Fruit fly (Drosophila melanogaster): ENCODE measurements around the gene CG7968.

CG7968 gene

dm6 chr2L:13849125-13849524, at the start of gene CG7968:
Gene CG7968, plus strand, starts transcription at chr2L:13849400.
- TF ChIP-seq CG14655 (GFP tag; optimal IDR thresholded peaks at IDR 0.05), result no peak
- no peak for TF ChIP-seq Ets98B (GFP tag; IDR thresholded peaks at IDR 0.05)
- no peak for TF ChIP-seq CG8159 (tag; optimal IDR thresholded peaks at IDR 0.05)
- TF ChIP-seq CG4496 (GFP tag; IDR thresholded peaks at IDR 0.05), result no peak
- TF ChIP-seq Pif1A (GFP tag; optimal IDR thresholded peaks at IDR 0.05), result no peak
- no peak for TF ChIP-seq rn (GFP tag; IDR thresholded peaks at IDR 0.05)
- no peak for TF ChIP-seq gl (tag; optimal IDR thresholded peaks at IDR 0.05)
- no peak for TF ChIP-seq CG9948 (tag; optimal IDR thresholded peaks at IDR 0.05)
- no peak for TF ChIP-seq Pif1B (GFP tag; optimal IDR thresholded peaks at IDR 0.05)
- no peak for TF ChIP-seq CG15710 (tag; optimal IDR thresholded peaks at IDR 0.05)
- no peak for TF ChIP-seq CG12605 (GFP tag; IDR thresholded peaks at IDR 0.05)
- TF ChIP-seq CG32121 (GFP tag; IDR thresholded peaks at IDR 0.05), result no peak
- no peak for TF ChIP-seq EcR (GFP tag; optimal IDR thresholded peaks at IDR 0.05)
- TF ChIP-seq Snoo (tag; optimal IDR thresholded peaks at IDR 0.05), result no peak
- TF ChIP-seq CG10348 (GFP tag; IDR thresholded peaks at IDR 0.05), result no peak
- no peak for TF ChIP-seq CG13204 (GFP tag; optimal IDR thresholded peaks at IDR 0.05)

- TF ChIP-seq EcR (GFP tag; optimal IDR thresholded peaks at IDR 0.05) (no peak), CG10348 (GFP tag; IDR thresholded peaks at IDR 0.05) (no peak), CG13204 (GFP tag; optimal IDR thresholded peaks at IDR 0.05) (no peak), CG4496 (GFP tag; IDR thresholded peaks at IDR 0.05) (no peak)
Observed at dm6 chr2L:13801166-13801565, 48.0 kb upstream of the CG7968 start.

- 0 out of 2 replicates have a peak, but pooled peaks have one; percentile 52 for TF ChIP-seq CG12605 (GFP tag; IDR thresholded peaks at IDR 0.05)
- TF ChIP-seq EcR (GFP tag; optimal IDR thresholded peaks at IDR 0.05), result no peak
Observed at dm6 chr2L:13802075-13802639, 47.0 kb upstream of the CG7968 start.

- TF ChIP-seq CG14655 (GFP tag; optimal IDR thresholded peaks at IDR 0.05), result no peak
- no peak for TF ChIP-seq CG8159 (tag; optimal IDR thresholded peaks at IDR 0.05)
- TF ChIP-seq CG32121 (GFP tag; IDR thresholded peaks at IDR 0.05), result no peak
- no peak for TF ChIP-seq CG10348 (GFP tag; IDR thresholded peaks at IDR 0.05)
- no peak for TF ChIP-seq gl (tag; optimal IDR thresholded peaks at IDR 0.05)
- no peak for TF ChIP-seq CG17806 (tag; optimal IDR thresholded peaks at IDR 0.05)
- no peak for TF ChIP-seq Ets98B (GFP tag; IDR thresholded peaks at IDR 0.05)
- TF ChIP-seq fd96Ca (GFP tag; IDR thresholded peaks at IDR 0.05), result no peak
- no peak for TF ChIP-seq Pif1B (GFP tag; optimal IDR thresholded peaks at IDR 0.05)
- no peak for TF ChIP-seq CG13204 (GFP tag; optimal IDR thresholded peaks at IDR 0.05)
- no peak for TF ChIP-seq Snoo (tag; optimal IDR thresholded peaks at IDR 0.05)
Observed at dm6 chr2L:13803032-13803661, 46.1 kb upstream of the CG7968 start, which contains the start of gene CAH1. Gene CAH1, plus strand, starts transcription at chr2L:13803626.

- 0 out of 3 replicates have a peak, but pooled peaks have one; percentile 22 for TF ChIP-seq CG4496 (GFP tag; IDR thresholded peaks at IDR 0.05)
- TF ChIP-seq CG8301 (tag; optimal IDR thresholded peaks at IDR 0.05), result no peak
Observed at dm6 chr2L:13803805-13804560, 45.2 kb upstream of the CG7968 start.

dm6 chr2L:13804561-13805067, 44.6 kb upstream of the CG7968 start:
- TF ChIP-seq fd96Ca (GFP tag; IDR thresholded peaks at IDR 0.05) (peak; percentile 46; the same call in 1 of the 3 replicates), CG17806 (tag; optimal IDR thresholded peaks at IDR 0.05) (no peak), D1 (tag; optimal IDR thresholded peaks at IDR 0.05) (no peak), Ets98B (GFP tag; IDR thresholded peaks at IDR 0.05) (peak; percentile 46; the same call in 1 of the 2 replicates), CG14655 (GFP tag; optimal IDR thresholded peaks at IDR 0.05) (no peak), Snoo (tag; optimal IDR thresholded peaks at IDR 0.05) (no peak), gl (tag; optimal IDR thresholded peaks at IDR 0.05) (peak; percentile 37), CG4496 (GFP tag; IDR thresholded peaks at IDR 0.05) (no peak), CG12605 (GFP tag; IDR thresholded peaks at IDR 0.05) (no peak), EcR (GFP tag; optimal IDR thresholded peaks at IDR 0.05) (peak; percentile 90), CG9948 (tag; optimal IDR thresholded peaks at IDR 0.05) (no peak), rn (GFP tag; IDR thresholded peaks at IDR 0.05) (no peak), CG32121 (GFP tag; IDR thresholded peaks at IDR 0.05) (no peak), Pif1A (GFP tag; optimal IDR thresholded peaks at IDR 0.05) (no peak), Pif1B (GFP tag; optimal IDR thresholded peaks at IDR 0.05) (no peak), CG13204 (GFP tag; optimal IDR thresholded peaks at IDR 0.05) (no peak), CG8159 (tag; optimal IDR thresholded peaks at IDR 0.05) (no peak)

dm6 chr2L:13805170-13805569, 44.0 kb upstream of the CG7968 start:
- no peak for TF ChIP-seq D1 (tag; optimal IDR thresholded peaks at IDR 0.05)
- TF ChIP-seq CG34367 (tag; optimal IDR thresholded peaks at IDR 0.05), result no peak
- TF ChIP-seq CG8159 (tag; optimal IDR thresholded peaks at IDR 0.05), result no peak
- no peak for TF ChIP-seq CG12605 (GFP tag; IDR thresholded peaks at IDR 0.05)
- TF ChIP-seq CG8301 (tag; optimal IDR thresholded peaks at IDR 0.05), result no peak
- no peak for TF ChIP-seq CG14655 (GFP tag; optimal IDR thresholded peaks at IDR 0.05)
- TF ChIP-seq CG15710 (tag; optimal IDR thresholded peaks at IDR 0.05), result no peak
- TF ChIP-seq Pif1A (GFP tag; optimal IDR thresholded peaks at IDR 0.05), result no peak
- no peak for TF ChIP-seq CG10348 (GFP tag; IDR thresholded peaks at IDR 0.05)
- TF ChIP-seq CG17806 (tag; optimal IDR thresholded peaks at IDR 0.05), result no peak
- TF ChIP-seq Snoo (tag; optimal IDR thresholded peaks at IDR 0.05), result no peak

Measured in whole organism, pupa.